Worm (Caenorhabditis elegans) whole organism, L3 larva: ENCODE data around the gene Y4C6A.3.
A peak's percentile ranks its signal among the peaks of the same experiment; 100 is the strongest.

Experiments
- R02D3.7 ChIP-seq: fragments of 150-350 bp; optimal IDR thresholded peaks from 2 replicates; lab custom pipeline; 2014; ENCODE audit warnings: missing biosample characterization, missing genetic modification characterization
- ZK546.5 ChIP-seq: sonication (generic microtip); optimal IDR thresholded peaks from 2 replicates; lab custom pipeline; 2017; ENCODE audit warnings: missing biosample characterization, missing genetic modification characterization
- ama-1 ChIP-seq: fragments of 150-350 bp; optimal IDR thresholded peaks from 2 replicates; lab custom pipeline; 2018
- ceh-16 ChIP-seq: sonication (generic microtip); optimal IDR thresholded peaks from 2 replicates; lab custom pipeline; 2017; ENCODE audit warnings: missing biosample characterization, missing genetic modification characterization
- ceh-28 ChIP-seq: fragments of 150-350 bp; optimal IDR thresholded peaks from 2 replicates; lab custom pipeline; 2014; ENCODE audit warnings: missing biosample characterization, missing genetic modification reagents, missing genetic modification characterization
- ceh-9 ChIP-seq: sonication (generic microtip); optimal IDR thresholded peaks from 2 replicates; lab custom pipeline; 2018; ENCODE audit warnings: missing biosample characterization, missing genetic modification characterization
- egl-5 ChIP-seq: fragments of 150-350 bp; optimal IDR thresholded peaks from 2 replicates; lab custom pipeline; 2017; ENCODE audit warnings: missing biosample characterization, missing genetic modification reagents, missing genetic modification characterization, inconsistent platforms
- elt-1 ChIP-seq: fragments of 150-350 bp; optimal IDR thresholded peaks from 2 replicates; lab custom pipeline; 2014; ENCODE audit warnings: missing biosample characterization, missing genetic modification characterization
- elt-2 ChIP-seq: sonication (generic microtip); optimal IDR thresholded peaks from 2 replicates; lab custom pipeline; 2016; ENCODE audit warnings: missing genetic modification reagents, mild to moderate bottlenecking, missing genetic modification characterization, missing compliant biosample characterization
- elt-3 ChIP-seq, 3 experiments: fragments of 150-350 bp in 1 of 3; sonication (generic microtip) in 2 of 3; optimal IDR thresholded peaks; 2 replicates in 2 of 3; 4 replicates in 1 of 3; lab custom pipeline; 2014 to 2017; ENCODE audit warnings: missing biosample characterization in 3 of 3, missing genetic modification characterization in 3 of 3
- fkh-10 ChIP-seq: sonication (generic microtip); optimal IDR thresholded peaks from 2 replicates; lab custom pipeline; 2017; ENCODE audit warnings: missing biosample characterization, missing genetic modification reagents, missing genetic modification characterization
- fkh-2 ChIP-seq: fragments of 150-350 bp; optimal IDR thresholded peaks from 2 replicates; lab custom pipeline; 2014; ENCODE audit warnings: missing biosample characterization, missing genetic modification reagents, missing genetic modification characterization
- fos-1 ChIP-seq: fragments of 150-350 bp; optimal IDR thresholded peaks from 2 replicates; lab custom pipeline; 2014; ENCODE audit warnings: missing biosample characterization, missing genetic modification characterization
- hmg-11 ChIP-seq: sonication (generic microtip); optimal IDR thresholded peaks from 2 replicates; lab custom pipeline; 2016; ENCODE audit warnings: missing genetic modification characterization, missing compliant biosample characterization
- jun-1 ChIP-seq: fragments of 150-350 bp; optimal IDR thresholded peaks from 2 replicates; lab custom pipeline; 2014; ENCODE audit warnings: missing biosample characterization, missing genetic modification reagents, missing genetic modification characterization
- lin-15B ChIP-seq: fragments of 150-350 bp; optimal IDR thresholded peaks from 2 replicates; lab custom pipeline; 2014; ENCODE audit warnings: missing biosample characterization, missing genetic modification characterization
- lin-39 ChIP-seq: fragments of 150-350 bp; optimal IDR thresholded peaks from 2 replicates; lab custom pipeline; 2018; ENCODE audit warnings: missing biosample characterization, missing genetic modification reagents, missing genetic modification characterization
- mdl-1 ChIP-seq: fragments of 150-350 bp; optimal IDR thresholded peaks from 2 replicates; lab custom pipeline; 2014; ENCODE audit warnings: missing biosample characterization, missing genetic modification characterization
- nfya-1 ChIP-seq: sonication (generic microtip); optimal IDR thresholded peaks from 2 replicates; lab custom pipeline; 2017; ENCODE audit warnings: missing genetic modification characterization, mild to moderate bottlenecking, missing compliant biosample characterization, antibody characterized with exemption, moderate library complexity; ENCODE audit not compliant: insufficient read depth
- nhr-12 ChIP-seq: fragments of 150-350 bp; optimal IDR thresholded peaks from 2 replicates; lab custom pipeline; 2014; ENCODE audit warnings: missing biosample characterization, missing genetic modification characterization
- nhr-23 ChIP-seq: fragments of 150-350 bp; optimal IDR thresholded peaks from 2 replicates; lab custom pipeline; 2014; ENCODE audit warnings: missing biosample characterization, missing genetic modification reagents, missing genetic modification characterization
- nhr-25 ChIP-seq: sonication (generic microtip); optimal IDR thresholded peaks from 2 replicates; lab custom pipeline; 2017; ENCODE audit warnings: missing biosample characterization, missing genetic modification characterization
- nhr-67 ChIP-seq: fragments of 150-350 bp; optimal IDR thresholded peaks from 2 replicates; lab custom pipeline; 2014; ENCODE audit warnings: missing biosample characterization, missing genetic modification characterization
- nhr-76 ChIP-seq: fragments of 150-350 bp; sonication (generic microtip); optimal IDR thresholded peaks from 5 replicates; lab custom pipeline; 2014; ENCODE audit warnings: missing biosample characterization, missing genetic modification characterization
- nhr-77 ChIP-seq: fragments of 150-350 bp; optimal IDR thresholded peaks from 2 replicates; lab custom pipeline; 2014; ENCODE audit warnings: missing biosample characterization, missing genetic modification characterization
- pha-4 ChIP-seq: fragments of 150-350 bp; optimal IDR thresholded peaks from 2 replicates; lab custom pipeline; 2014; ENCODE audit warnings: missing biosample characterization, missing genetic modification reagents, missing genetic modification characterization
- pqm-1 ChIP-seq: fragments of 150-350 bp; optimal IDR thresholded peaks from 2 replicates; lab custom pipeline; 2017; ENCODE audit warnings: missing biosample characterization, missing genetic modification characterization, inconsistent platforms
- sea-2 ChIP-seq: fragments of 150-350 bp; sonication (generic microtip); optimal IDR thresholded peaks from 4 replicates; lab custom pipeline; 2014; ENCODE audit warnings: missing biosample characterization, missing genetic modification reagents, missing genetic modification characterization
- skn-1 ChIP-seq: fragments of 150-350 bp; optimal IDR thresholded peaks from 2 replicates; lab custom pipeline; 2014; ENCODE audit warnings: missing biosample characterization, missing genetic modification characterization
- tbx-2 ChIP-seq: sonication (generic microtip); optimal IDR thresholded peaks from 2 replicates; lab custom pipeline; 2016; ENCODE audit warnings: mild to moderate bottlenecking, missing genetic modification characterization, missing compliant biosample characterization
- unc-39 ChIP-seq: sonication (generic microtip); optimal IDR thresholded peaks from 4 replicates; lab custom pipeline; 2017; ENCODE audit warnings: missing biosample characterization, missing genetic modification characterization
- unc-62 ChIP-seq: fragments of 150-350 bp; sonication (generic microtip); optimal IDR thresholded peaks from 4 replicates; lab custom pipeline; 2014; ENCODE audit warnings: missing biosample characterization, missing genetic modification reagents, missing genetic modification characterization
- zag-1 ChIP-seq: fragments of 150-350 bp; optimal IDR thresholded peaks from 2 replicates; lab custom pipeline; 2014; ENCODE audit warnings: missing biosample characterization, missing genetic modification characterization
- ztf-11 ChIP-seq: fragments of 150-350 bp; optimal IDR thresholded peaks from 2 replicates; lab custom pipeline; 2014; ENCODE audit warnings: missing biosample characterization, missing genetic modification characterization
- ztf-4 ChIP-seq: fragments of 150-350 bp; optimal IDR thresholded peaks from 2 replicates; lab custom pipeline; 2014; ENCODE audit warnings: missing biosample characterization, missing genetic modification characterization

The Y4C6A.3 gene

ce11 chrIV:5419122-5419521 is 36.8 kb downstream of the Y4C6A.3 start, which contains the start of gene ehn-3:
Gene ehn-3, minus strand, starts transcription at chrIV:5419222.
- no peak for TF ChIP-seq lin-15B (tag; lab: Kevin White, UChicago)
- TF ChIP-seq sea-2 (GFP tag; lab: Kevin White, UChicago): no peak
- TF ChIP-seq skn-1 (tag; lab: Kevin White, UChicago): no peak
- TF ChIP-seq jun-1 (tag; lab: Kevin White, UChicago): no peak
- TF ChIP-seq ama-1 (lab: Kevin White, UChicago): no peak
- TF ChIP-seq nfya-1: no peak
- TF ChIP-seq lin-39 (tag; lab: Kevin White, UChicago): no peak
- TF ChIP-seq ztf-4 (tag; lab: Kevin White, UChicago): no peak
- no peak for TF ChIP-seq mdl-1 (tag; lab: Kevin White, UChicago)
- no peak for TF ChIP-seq pqm-1
- TF ChIP-seq fos-1 (tag; lab: Kevin White, UChicago): no peak
- TF ChIP-seq egl-5 (tag; lab: Kevin White, UChicago): no peak

ce11 chrIV:5415696-5416095 is 40.2 kb downstream of the Y4C6A.3 start, which contains the start of gene spp-7:
Gene spp-7, minus strand, starts transcription at chrIV:5415796.
- TF ChIP-seq lin-39 (tag; lab: Kevin White, UChicago) (no peak), jun-1 (tag; lab: Kevin White, UChicago) (no peak), sea-2 (GFP tag; lab: Kevin White, UChicago) (no peak), nfya-1 (no peak), nhr-67 (tag; lab: Kevin White, UChicago) (no peak), hmg-11 (no peak), ceh-9 (tag; lab: Kevin White, UChicago) (no peak), nhr-23 (no peak), tbx-2 (tag; lab: Kevin White, UChicago) (no peak), ztf-11 (tag; lab: Kevin White, UChicago) (no peak), fkh-10 (GFP tag; lab: Kevin White, UChicago) (no peak), pha-4 (tag; lab: Kevin White, UChicago) (no peak), unc-62 (GFP tag; lab: Kevin White, UChicago) (no peak), nhr-12 (tag; lab: Kevin White, UChicago) (no peak), elt-1 (tag; lab: Kevin White, UChicago) (no peak), fkh-2 (tag; lab: Kevin White, UChicago) (no peak), nhr-76 (tag; lab: Kevin White, UChicago) (no peak), elt-3 (tag; optimal IDR thresholded peaks at IDR 0.05; lab: Kevin White, UChicago) (no peak)
- TF ChIP-seq, all 47 proteins: peak for 0

DNA sequence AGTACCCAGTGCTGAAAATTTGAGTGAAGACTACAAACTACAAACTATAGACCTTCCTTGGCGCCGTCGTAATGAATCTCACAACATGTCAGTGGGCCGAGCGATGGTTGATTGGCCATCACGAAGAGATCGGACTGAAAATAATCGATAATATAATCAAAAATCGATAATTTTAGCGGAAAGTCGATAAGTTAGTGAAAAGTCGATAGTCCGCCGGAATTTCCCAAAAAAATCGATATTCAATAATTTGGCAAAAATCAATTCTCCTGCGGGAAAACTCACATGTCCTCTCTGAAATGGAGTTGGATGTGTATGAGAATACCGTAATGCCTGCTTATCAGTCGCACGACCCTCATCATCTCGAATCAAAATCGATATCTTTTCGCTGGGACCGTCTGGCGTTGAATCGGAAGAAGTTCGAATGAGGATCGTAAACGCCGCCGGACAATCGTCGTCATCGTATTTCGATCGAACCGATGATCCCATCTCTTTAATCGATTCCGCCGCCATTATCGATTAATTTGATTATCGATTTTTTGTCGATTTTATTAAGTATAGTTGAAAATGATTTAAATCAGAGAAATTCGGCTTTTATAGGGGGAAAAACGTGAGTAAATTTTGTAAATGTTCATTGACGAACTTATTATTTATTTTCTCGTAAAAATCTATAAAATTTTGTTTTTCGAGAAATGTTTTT is 44.1 kb downstream of the Y4C6A.3 start, which contains the start of gene ZK616.8:
Gene ZK616.8, minus strand, starts transcription at position 553 of the 697 bp plus-strand sequence.
- no peak for TF ChIP-seq egl-5 (tag; lab: Kevin White, UChicago)
- peak; percentile 61 for TF ChIP-seq ceh-28 (tag; lab: Kevin White, UChicago)
- TF ChIP-seq, all 47 proteins: peak for 1

- TF ChIP-seq ceh-28 (tag; lab: Kevin White, UChicago): no peak
- TF ChIP-seq elt-2 (tag; lab: Kevin White, UChicago): no peak
- no peak for TF ChIP-seq hmg-11
- TF ChIP-seq lin-15B (tag; lab: Kevin White, UChicago): no peak
- no peak for TF ChIP-seq nhr-77 (tag; lab: Kevin White, UChicago)
- no peak for TF ChIP-seq nhr-67 (tag; lab: Kevin White, UChicago)
- no peak for TF ChIP-seq ceh-9 (tag; lab: Kevin White, UChicago)
- TF ChIP-seq R02D3.7 (tag; lab: Kevin White, UChicago): no peak
- TF ChIP-seq pqm-1: no peak
Measured at ce11 chrIV:5411120-5411519, 44.8 kb downstream of the Y4C6A.3 start, which contains the start of gene ZK616.65. Gene ZK616.65, minus strand, starts transcription at chrIV:5411220.

DNA sequence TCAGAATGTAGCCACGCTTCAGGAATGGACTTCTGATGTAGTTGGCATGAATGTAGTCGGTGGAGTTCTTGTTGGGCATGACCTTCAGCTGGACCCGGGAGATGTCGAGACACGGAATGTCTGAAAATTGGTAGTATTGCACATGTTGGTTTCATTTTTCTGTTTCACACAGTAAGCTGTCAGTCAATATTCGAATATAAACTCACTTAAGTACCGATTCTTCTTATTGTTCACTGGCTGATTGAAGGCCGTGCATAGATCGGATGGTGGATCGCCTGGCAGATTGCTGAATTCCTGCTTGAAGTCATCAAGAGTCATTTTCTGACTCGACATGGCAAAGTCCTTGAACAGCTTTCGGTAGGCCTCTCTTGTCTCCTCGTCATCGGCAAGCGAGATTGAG is 46.8 kb downstream of the Y4C6A.3 start:
- TF ChIP-seq tbx-2 (tag; lab: Kevin White, UChicago) (no peak), pqm-1 (no peak), ceh-16 (tag; lab: Kevin White, UChicago) (no peak), nhr-25 (tag; lab: Kevin White, UChicago) (no peak), jun-1 (tag; lab: Kevin White, UChicago) (no peak), zag-1 (no peak), fkh-2 (tag; lab: Kevin White, UChicago) (no peak), ZK546.5 (no peak), skn-1 (tag; lab: Kevin White, UChicago) (no peak), ceh-28 (tag; lab: Kevin White, UChicago) (no peak), R02D3.7 (tag; lab: Kevin White, UChicago) (no peak), unc-39 (tag; lab: Kevin White, UChicago) (no peak), fos-1 (tag; lab: Kevin White, UChicago) (no peak), sea-2 (GFP tag; lab: Kevin White, UChicago) (no peak)
